Fruit fly (Drosophila melanogaster): ENCODE data around the gene Scr.

Gene Scr

dm6 chr3R:6849866-6850265, at the start of gene Scr:
Scr (minus strand) TSS chr3R:6849981.
- no peak for TF ChIP-seq noc (tag; optimal IDR thresholded peaks at IDR 0.05)

dm6 chr3R:6898922-6899321, 49.1 kb upstream of the Scr start:
- TF ChIP-seq noc (tag; optimal IDR thresholded peaks at IDR 0.05), result no peak

dm6 chr3R:6893137-6893578, 43.4 kb upstream of the Scr start:
- no peak for TF ChIP-seq noc (tag; optimal IDR thresholded peaks at IDR 0.05)

dm6 chr3R:6888795-6889194, 39.0 kb upstream of the Scr start:
- TF ChIP-seq noc (tag; optimal IDR thresholded peaks at IDR 0.05), result no peak

DNA sequence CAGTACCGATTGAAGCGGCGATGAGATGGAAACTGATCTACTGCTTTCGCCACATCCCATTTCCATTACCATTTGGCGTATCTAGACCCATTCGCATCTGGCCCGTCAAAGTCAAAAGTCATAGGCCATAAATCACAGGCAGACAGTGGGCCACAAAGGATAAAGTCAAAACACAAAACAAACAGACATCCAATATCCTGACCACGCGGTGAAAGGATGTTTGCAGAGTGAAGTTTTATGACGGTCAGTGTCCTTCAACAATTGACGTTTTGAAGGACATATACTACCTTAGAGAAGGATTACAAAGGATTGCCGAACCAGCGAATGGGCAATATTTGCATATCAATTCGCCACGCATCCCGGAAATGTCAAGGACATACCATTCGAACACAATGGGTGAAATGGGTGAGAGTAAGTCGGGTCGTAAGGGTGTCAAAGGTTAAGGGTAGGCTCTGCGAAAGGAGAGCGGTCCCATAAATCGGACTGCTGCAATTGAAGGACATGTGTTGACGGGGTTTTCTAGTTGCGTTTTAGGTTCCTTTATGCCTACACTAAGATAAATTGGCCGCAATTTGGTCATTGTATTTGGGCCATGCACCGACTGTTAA, 35.5 kb upstream of the Scr start:
- no peak for TF ChIP-seq noc (tag; optimal IDR thresholded peaks at IDR 0.05)

- TF ChIP-seq noc (tag; optimal IDR thresholded peaks at IDR 0.05), result no peak
Observed at dm6 chr3R:6881264-6882014, 31.7 kb upstream of the Scr start.

DNA sequence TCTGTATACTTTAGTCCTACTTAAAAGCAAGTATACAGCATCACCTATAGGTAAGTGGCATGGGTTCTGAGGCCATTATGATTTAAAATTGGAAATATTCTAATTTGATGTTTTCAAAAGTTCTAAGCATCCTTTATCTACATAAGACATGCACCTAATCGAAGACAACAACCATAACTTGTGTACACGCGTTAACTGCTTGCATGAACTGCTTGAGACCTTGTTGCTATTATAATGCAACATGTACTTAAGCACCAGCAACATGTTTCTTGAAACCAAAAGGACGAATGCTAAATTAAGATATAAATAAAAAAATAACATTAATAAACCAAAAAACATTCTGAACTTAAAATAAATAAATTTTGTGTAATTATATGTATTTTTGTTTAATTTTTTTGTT, 21.1 kb upstream of the Scr start:
- no peak for TF ChIP-seq noc (tag; optimal IDR thresholded peaks at IDR 0.05)

dm6 chr3R:6869297-6869696, 19.5 kb upstream of the Scr start:
- no peak for TF ChIP-seq noc (tag; optimal IDR thresholded peaks at IDR 0.05)

- TF ChIP-seq noc (tag; optimal IDR thresholded peaks at IDR 0.05), result no peak
Observed at dm6 chr3R:6868212-6868611, 18.4 kb upstream of the Scr start.

DNA sequence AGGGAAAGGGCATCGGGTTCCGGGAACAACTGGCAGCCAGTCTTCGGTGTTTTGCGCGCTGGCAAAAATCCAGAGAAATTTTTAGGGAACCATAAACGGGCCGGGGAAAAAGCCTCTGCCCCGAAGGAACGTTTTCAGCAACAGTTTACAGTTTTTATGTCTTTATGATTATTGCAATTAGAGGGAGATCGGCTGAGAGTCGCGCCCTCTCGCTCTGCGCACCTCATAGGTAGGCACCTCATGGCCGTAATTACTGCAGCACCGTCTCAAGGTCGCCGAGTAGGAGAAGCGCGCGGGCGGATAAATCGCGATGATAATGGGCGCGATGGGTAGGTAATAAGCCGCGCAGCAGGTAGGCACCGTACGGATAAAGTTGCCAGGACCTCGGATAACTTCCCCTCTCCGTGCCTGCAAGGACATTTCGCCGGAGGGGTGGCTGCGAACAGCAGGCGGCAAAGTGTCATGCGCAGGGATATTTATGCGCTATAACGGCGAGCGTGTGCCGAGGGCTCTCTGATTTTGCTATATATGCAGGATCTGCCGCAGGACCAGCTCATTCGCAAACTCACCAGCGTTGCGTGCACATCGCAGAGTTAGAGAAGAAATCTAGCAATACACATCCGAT, 14.1 kb upstream of the Scr start, which contains the start of gene ftz:
ftz (plus strand) TSS at position 556 of the 625 bp plus-strand sequence.
- TF ChIP-seq noc (tag; optimal IDR thresholded peaks at IDR 0.05), result no peak

DNA sequence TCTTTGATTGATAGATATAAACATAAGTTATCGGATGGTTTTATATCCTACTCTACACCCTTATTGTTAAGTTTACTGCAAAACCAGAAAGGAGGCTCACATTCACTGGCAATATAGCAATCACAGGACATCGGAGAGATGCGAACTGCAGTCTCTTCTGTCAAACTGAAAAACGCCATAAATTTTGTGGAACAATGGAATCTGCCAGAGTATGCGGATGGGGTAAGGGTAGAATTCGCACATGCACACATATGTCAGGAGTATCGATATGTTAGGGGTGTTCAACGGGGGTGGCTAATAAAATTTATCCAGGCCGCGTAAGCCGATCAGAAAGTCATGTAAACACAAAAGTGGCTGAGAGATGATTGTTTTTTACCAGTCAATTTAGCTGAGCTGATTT, 12.8 kb upstream of the Scr start:
- no peak for TF ChIP-seq noc (tag; optimal IDR thresholded peaks at IDR 0.05)

DNA sequence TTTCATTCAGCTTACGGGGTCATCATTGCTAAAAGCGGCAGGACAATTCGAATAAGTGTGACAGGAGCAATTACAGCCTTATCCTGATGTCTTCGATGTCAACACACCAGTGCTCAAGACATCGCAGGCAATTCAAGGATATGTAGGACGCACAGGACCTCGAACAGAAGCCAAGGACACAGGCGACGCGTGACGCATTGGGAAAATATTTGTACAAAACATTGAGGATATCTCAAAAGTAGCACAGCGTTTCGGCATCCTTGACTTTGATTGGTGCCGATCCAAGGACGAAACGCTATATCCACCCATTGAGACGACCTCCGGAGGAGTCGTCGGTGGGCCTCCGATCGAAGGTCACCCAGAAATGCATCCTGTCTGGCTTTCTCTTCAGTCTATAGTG, 10.3 kb upstream of the Scr start:
- no peak for TF ChIP-seq noc (tag; optimal IDR thresholded peaks at IDR 0.05)

DNA sequence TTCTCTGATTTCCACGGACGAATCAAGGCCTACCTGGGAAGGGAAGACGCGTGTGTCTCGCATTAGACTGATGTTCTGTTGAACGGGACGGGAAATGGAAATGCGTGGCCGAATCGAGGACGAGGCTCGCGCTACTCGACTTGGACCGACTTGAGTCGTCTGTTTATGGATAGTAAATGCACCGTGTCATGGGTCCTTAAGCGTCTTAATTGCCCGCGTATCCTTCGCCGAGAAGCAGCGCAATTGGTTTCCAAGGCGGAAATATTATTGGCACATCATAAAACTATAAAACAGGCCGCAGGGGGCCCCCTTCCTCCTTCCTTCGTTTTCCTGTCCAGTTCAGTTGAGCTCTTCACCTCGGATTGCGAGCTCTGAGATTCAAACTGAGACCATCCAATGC, 9.2 kb upstream of the Scr start:
- no peak for TF ChIP-seq noc (tag; optimal IDR thresholded peaks at IDR 0.05)

- TF ChIP-seq noc (tag; optimal IDR thresholded peaks at IDR 0.05), result no peak
Observed at dm6 chr3R:6857425-6857824, 7.6 kb upstream of the Scr start.

DNA sequence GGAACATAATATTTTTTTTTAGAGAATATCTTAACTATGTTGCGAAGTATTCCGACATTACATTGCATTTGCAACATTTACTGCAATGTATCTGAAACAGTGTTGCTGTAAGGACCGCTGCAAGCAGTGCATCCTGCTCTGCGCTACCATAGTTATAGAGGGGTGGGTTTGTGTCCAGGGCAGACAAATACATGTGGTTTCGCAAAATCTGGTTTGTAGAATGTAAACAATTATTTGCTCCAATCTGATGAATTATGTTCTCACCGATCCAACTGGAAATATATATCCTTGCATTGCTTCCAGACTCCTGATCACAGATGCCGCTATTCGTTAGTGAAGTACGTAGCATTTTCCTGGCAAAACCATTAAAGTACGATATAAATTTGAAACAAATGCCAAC, 4.5 kb upstream of the Scr start:
- no peak for TF ChIP-seq noc (tag; optimal IDR thresholded peaks at IDR 0.05)

DNA sequence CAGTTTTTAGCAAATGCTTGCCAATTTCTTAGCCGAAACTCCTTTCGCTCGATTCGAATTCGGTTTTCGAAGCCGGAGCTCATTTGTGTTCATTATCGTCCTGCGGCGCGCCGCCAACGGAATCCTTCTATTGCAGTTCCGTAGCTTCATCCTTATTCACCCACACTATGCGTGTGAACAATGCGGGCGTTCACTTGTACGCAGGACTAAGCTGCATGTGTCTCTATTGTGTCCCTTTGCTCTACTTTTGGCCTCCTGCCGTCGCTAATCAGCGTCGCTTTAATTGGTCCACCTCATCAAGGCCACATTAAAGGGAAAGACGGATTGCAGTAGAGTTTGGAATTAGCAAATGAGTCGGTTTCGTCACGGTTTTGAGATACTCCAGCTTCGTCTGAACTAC, 3.9 kb upstream of the Scr start:
- no peak for TF ChIP-seq noc (tag; optimal IDR thresholded peaks at IDR 0.05)

- TF ChIP-seq noc (tag; optimal IDR thresholded peaks at IDR 0.05), result no peak
Observed at dm6 chr3R:6853002-6853401, 3.2 kb upstream of the Scr start.
